Worm (Caenorhabditis elegans) whole organism, L1 larva: Measurements from ENCODE around the gene K08H2.2.

Experiments used
- C04F5.9 ChIP-seq: sonication (generic microtip); optimal IDR thresholded peaks from 2 replicates; lab custom pipeline; 2016; ENCODE audit warnings: missing genetic modification characterization, missing compliant biosample characterization
- Y116A8C.19 ChIP-seq: sonication (generic microtip); optimal IDR thresholded peaks from 2 replicates; lab custom pipeline; 2016; ENCODE audit warnings: missing compliant biosample characterization, missing genetic modification characterization, borderline replicate concordance
- aly-2 ChIP-seq: fragments of 150-350 bp; optimal IDR thresholded peaks from 2 replicates; lab custom pipeline; 2014; ENCODE audit warnings: missing biosample characterization, missing genetic modification characterization
- ama-1 ChIP-seq: fragments of 150-350 bp; optimal IDR thresholded peaks from 2 replicates; lab custom pipeline; 2014
- blmp-1 ChIP-seq: fragments of 150-350 bp; optimal IDR thresholded peaks from 2 replicates; lab custom pipeline; 2014; ENCODE audit warnings: missing biosample characterization, missing genetic modification characterization
- ceh-82 ChIP-seq, 3 experiments: fragments of 150-350 bp in 1 of 3; sonication (generic microtip) in 2 of 3; optimal IDR thresholded peaks; 2 replicates each; lab custom pipeline; 2014 to 2017; ENCODE audit warnings: missing biosample characterization in 3 of 3, missing genetic modification characterization in 3 of 3
- ceh-90 ChIP-seq: sonication (generic microtip); optimal IDR thresholded peaks from 2 replicates; lab custom pipeline; 2016; ENCODE audit warnings: missing genetic modification characterization, missing compliant biosample characterization
- ces-1 ChIP-seq: fragments of 150-350 bp; optimal IDR thresholded peaks from 2 replicates; lab custom pipeline; 2014; ENCODE audit warnings: missing biosample characterization, missing genetic modification reagents, missing genetic modification characterization
- dsc-1 ChIP-seq: sonication (generic microtip); optimal IDR thresholded peaks from 2 replicates; lab custom pipeline; 2016; ENCODE audit warnings: mild to moderate bottlenecking, missing genetic modification characterization, missing compliant biosample characterization
- efl-1 ChIP-seq, 4 experiments: fragments of 150-350 bp; optimal IDR thresholded peaks in 3 of 4; peaks in 1 of 4; 1 replicate in 1 of 4; 2 replicates in 3 of 4; lab custom pipeline; 2014; ENCODE audit warnings: missing biosample characterization in 2 of 4, missing genetic modification characterization in 2 of 4, missing genetic modification reagents in 2 of 4
- efl-3 ChIP-seq: fragments of 200-800 bp; sonication (Bioruptor generic); optimal IDR thresholded peaks from 2 replicates; lab custom pipeline; 2018; ENCODE audit warnings: mild to moderate bottlenecking, missing genetic modification characterization, missing compliant biosample characterization
- egl-13 ChIP-seq: sonication (generic microtip); optimal IDR thresholded peaks from 2 replicates; lab custom pipeline; 2016; ENCODE audit warnings: missing genotype, missing genetic modification reagents, missing genetic modification characterization, missing compliant biosample characterization
- egl-27 ChIP-seq, 2 experiments: fragments of 150-350 bp in 1 of 2; sonication (generic microtip); optimal IDR thresholded peaks; 3 replicates each; lab custom pipeline; 2017 to 2018; ENCODE audit warnings: missing biosample characterization in 2 of 2, missing genetic modification characterization in 2 of 2, missing genetic modification reagents in 2 of 2
- elt-3 ChIP-seq, 6 experiments: fragments of 150-350 bp in 1 of 6; sonication (generic microtip); optimal IDR thresholded peaks; 2 replicates each; lab custom pipeline; 2017 to 2018; ENCODE audit warnings: missing biosample characterization in 6 of 6, missing genetic modification characterization in 6 of 6, inconsistent platforms in 1 of 6
- ets-5 ChIP-seq: fragments of 200-800 bp; sonication (Bioruptor generic); IDR thresholded peaks from 2 replicates; pipeline ENCODE4 v1.3.6; 2022; ENCODE audit warnings: missing genetic modification characterization, missing compliant biosample characterization
- fkh-10 ChIP-seq: sonication (generic microtip); optimal IDR thresholded peaks from 2 replicates; lab custom pipeline; 2017; ENCODE audit warnings: missing biosample characterization, missing genetic modification reagents, missing genetic modification characterization
- fkh-8 ChIP-seq: sonication (generic microtip); optimal IDR thresholded peaks from 2 replicates; lab custom pipeline; 2016; ENCODE audit warnings: mild to moderate bottlenecking, missing genetic modification characterization, missing compliant biosample characterization
- grh-1 ChIP-seq: fragments of 200-800 bp; sonication (Bioruptor generic); IDR thresholded peaks from 2 replicates; pipeline ENCODE4 v1.3.6; 2022; ENCODE audit warnings: missing genetic modification reagents, missing genetic modification characterization, missing compliant biosample characterization
- irx-1 ChIP-seq: sonication (generic microtip); optimal IDR thresholded peaks from 2 replicates; lab custom pipeline; 2016; ENCODE audit warnings: missing genetic modification characterization, missing compliant biosample characterization
- lin-14 ChIP-seq: fragments of 200-800 bp; sonication (Bioruptor generic); optimal IDR thresholded peaks from 2 replicates; lab custom pipeline; 2018; ENCODE audit warnings: mild to moderate bottlenecking, missing genetic modification characterization, moderate library complexity, missing compliant biosample characterization
- lin-15B ChIP-seq: fragments of 150-350 bp; sonication (generic microtip); optimal IDR thresholded peaks from 3 replicates; lab custom pipeline; 2014; ENCODE audit warnings: missing biosample characterization, missing genetic modification characterization
- lin-35 ChIP-seq, 2 experiments: fragments of 150-350 bp; optimal IDR thresholded peaks; 2 replicates each; lab custom pipeline; 2014; ENCODE audit warnings: missing biosample characterization in 2 of 2, missing genetic modification characterization in 2 of 2, missing genetic modification reagents in 2 of 2
- lin-39 ChIP-seq: fragments of 150-350 bp; optimal IDR thresholded peaks from 2 replicates; lab custom pipeline; 2014; ENCODE audit warnings: missing biosample characterization, missing genetic modification reagents, missing genetic modification characterization
- lir-3 ChIP-seq: sonication (generic microtip); optimal IDR thresholded peaks from 2 replicates; lab custom pipeline; 2016; ENCODE audit warnings: mild to moderate bottlenecking, missing genetic modification characterization, moderate library complexity, missing compliant biosample characterization; ENCODE audit not compliant: poor library complexity
- lsy-2 ChIP-seq, 2 experiments: fragments of 150-350 bp; optimal IDR thresholded peaks; 2 replicates each; lab custom pipeline; 2014; ENCODE audit warnings: missing biosample characterization in 2 of 2, missing genetic modification characterization in 2 of 2
- mab-9 ChIP-seq: fragments of 200-800 bp; sonication (Bioruptor generic); IDR thresholded peaks from 2 replicates; pipeline ENCODE4 v1.3.6; 2022; ENCODE audit warnings: missing genetic modification reagents, missing genetic modification characterization, missing compliant biosample characterization
- mef-2 ChIP-seq: fragments of 150-350 bp; optimal IDR thresholded peaks from 2 replicates; lab custom pipeline; 2014; ENCODE audit warnings: missing biosample characterization, missing genetic modification characterization
- nhr-11 ChIP-seq: fragments of 150-350 bp; optimal IDR thresholded peaks from 2 replicates; lab custom pipeline; 2014; ENCODE audit warnings: missing biosample characterization, missing genetic modification characterization
- nhr-12 ChIP-seq: sonication (generic microtip); optimal IDR thresholded peaks from 2 replicates; lab custom pipeline; 2017; ENCODE audit warnings: missing biosample characterization, missing genetic modification characterization
- nhr-76 ChIP-seq: sonication (generic microtip); optimal IDR thresholded peaks from 2 replicates; lab custom pipeline; 2017; ENCODE audit warnings: missing biosample characterization, missing genetic modification characterization
- nhr-84 ChIP-seq: sonication (generic microtip); optimal IDR thresholded peaks from 2 replicates; lab custom pipeline; 2017; ENCODE audit warnings: missing biosample characterization, missing genetic modification characterization
- nhr-85 ChIP-seq: sonication (generic microtip); peaks from one replicate; lab custom pipeline; 2016; ENCODE audit warnings: missing genetic modification characterization, inconsistent platforms, missing compliant biosample characterization
- pag-3 ChIP-seq: sonication (generic microtip); optimal IDR thresholded peaks from 2 replicates; lab custom pipeline; 2017; ENCODE audit warnings: missing genetic modification characterization, mild to moderate bottlenecking, missing compliant biosample characterization, antibody characterized with exemption, borderline replicate concordance; ENCODE audit not compliant: insufficient read depth
- rnt-1 ChIP-seq: sonication (generic microtip); optimal IDR thresholded peaks from 2 replicates; lab custom pipeline; 2016; ENCODE audit warnings: mild to moderate bottlenecking, missing genetic modification characterization, moderate library complexity, missing compliant biosample characterization
- skn-1 ChIP-seq: fragments of 150-350 bp; optimal IDR thresholded peaks from 2 replicates; lab custom pipeline; 2014; ENCODE audit warnings: missing biosample characterization, missing genetic modification characterization
- snu-23 ChIP-seq: sonication (generic microtip); optimal IDR thresholded peaks from 2 replicates; lab custom pipeline; 2016; ENCODE audit warnings: missing genetic modification characterization, missing compliant biosample characterization
- sptf-1 ChIP-seq: fragments of 150-350 bp; optimal IDR thresholded peaks from 2 replicates; lab custom pipeline; 2014; ENCODE audit warnings: missing biosample characterization, missing genetic modification characterization
- swsn-7 ChIP-seq: sonication (generic microtip); optimal IDR thresholded peaks from 2 replicates; lab custom pipeline; 2016; ENCODE audit warnings: missing genetic modification characterization, missing compliant biosample characterization
- tbx-2 ChIP-seq: sonication (generic microtip); optimal IDR thresholded peaks from 2 replicates; lab custom pipeline; 2016; ENCODE audit warnings: missing genetic modification characterization, missing compliant biosample characterization
- tlp-1 ChIP-seq: fragments of 150-350 bp; optimal IDR thresholded peaks from 2 replicates; lab custom pipeline; 2014; ENCODE audit warnings: missing biosample characterization, missing genetic modification characterization
- unc-98 ChIP-seq: fragments of 200-800 bp; sonication (Bioruptor generic); IDR thresholded peaks from 2 replicates; pipeline ENCODE4 v1.3.6; 2022; ENCODE audit warnings: missing genetic modification characterization, missing compliant biosample characterization
- xbp-1 ChIP-seq: sonication (generic microtip); optimal IDR thresholded peaks from 2 replicates; lab custom pipeline; 2016; ENCODE audit warnings: missing genetic modification characterization, missing compliant biosample characterization
- zag-1 ChIP-seq: fragments of 150-350 bp; optimal IDR thresholded peaks from 2 replicates; lab custom pipeline; 2014; ENCODE audit warnings: missing biosample characterization, missing genetic modification characterization
- ztf-11 ChIP-seq, 2 experiments: sonication (generic microtip); optimal IDR thresholded peaks; 2 replicates each; lab custom pipeline; 2016 to 2017; ENCODE audit warnings: missing genetic modification characterization in 2 of 2, missing biosample characterization in 1 of 2, missing compliant biosample characterization in 1 of 2

Gene K08H2.2

ce11 chrX:13210478-13210877 lies 24.3 kb downstream of the K08H2.2 start (continued):
- TF ChIP-seq ces-1 (GFP tag; lab: Kevin White, UChicago) (no peak), unc-98 (GFP tag; lab: Robert Waterston, UW) (no peak), aly-2 (tag; lab: Kevin White, UChicago) (no peak), rnt-1 (tag; lab: Kevin White, UChicago) (peak; percentile 27), mab-9 (GFP tag; lab: Robert Waterston, UW) (no peak), lir-3 (tag; lab: Kevin White, UChicago) (no peak), mef-2 (tag; lab: Kevin White, UChicago) (no peak), nhr-11 (tag; lab: Kevin White, UChicago) (no peak), ceh-90 (tag; lab: Kevin White, UChicago) (no peak), ztf-11 (tag; optimal IDR thresholded peaks at IDR 0.05; lab: Kevin White, UChicago) (no peak), tbx-2 (peak; percentile 57), egl-13 (tag; lab: Kevin White, UChicago) (no peak), nhr-12 (tag; lab: Kevin White, UChicago) (no peak), lsy-2 (tag; optimal IDR thresholded peaks at IDR 0.05; lab: Kevin White, UChicago) (peak; percentile 24 to 65), swsn-7 (tag; lab: Kevin White, UChicago) (peak; percentile 23), nhr-84 (tag; lab: Kevin White, UChicago) (no peak), irx-1 (tag; lab: Kevin White, UChicago) (no peak), zag-1 (tag; lab: Kevin White, UChicago) (peak; percentile 83), snu-23 (peak; percentile 59), C04F5.9 (no peak), Y116A8C.19 (tag; lab: Kevin White, UChicago) (no peak), xbp-1 (tag; lab: Kevin White, UChicago) (peak; percentile 43), blmp-1 (no peak), tlp-1 (tag; lab: Kevin White, UChicago) (no peak), pag-3 (tag; lab: Kevin White, UChicago) (peak; percentile 76), lin-39 (tag; lab: Kevin White, UChicago) (peak; percentile 46), grh-1 (GFP tag; lab: Robert Waterston, UW) (no peak), ama-1 (lab: Kevin White, UChicago) (no peak), fkh-8 (no peak), efl-3 (GFP tag; lab: Kevin White, UChicago) (no peak), sptf-1 (tag; lab: Kevin White, UChicago) (no peak)

- no peak for TF ChIP-seq lin-15B (tag; lab: Kevin White, UChicago)
- TF ChIP-seq fkh-10 (GFP tag; lab: Kevin White, UChicago), result peak; percentile 69
- TF ChIP-seq ama-1 (lab: Kevin White, UChicago), result no peak
- no peak for TF ChIP-seq lin-35 (GFP tag; optimal IDR thresholded peaks at IDR 0.05; lab: Kevin White, UChicago)
- TF ChIP-seq nhr-76, result no peak
- TF ChIP-seq lin-14, result peak; percentile 61
- peak in 1 of 3 experiments; percentile 0 for TF ChIP-seq ceh-82 (tag; optimal IDR thresholded peaks at IDR 0.05; lab: Kevin White, UChicago)
- no peak for TF ChIP-seq egl-27 (tag; optimal IDR thresholded peaks at IDR 0.05; lab: Kevin White, UChicago)
- TF ChIP-seq ceh-90 (tag; lab: Kevin White, UChicago), result no peak
- TF ChIP-seq elt-3 (tag; optimal IDR thresholded peaks at IDR 0.05; lab: Kevin White, UChicago), result no peak
- no peak for TF ChIP-seq irx-1 (tag; lab: Kevin White, UChicago)
- TF ChIP-seq nhr-85, result no peak
These were observed 25.8 kb downstream of the K08H2.2 start for ce11 chrX:13209026-13209425.

- TF ChIP-seq rnt-1 (tag; lab: Kevin White, UChicago) (peak; percentile 22), ceh-82 (tag; optimal IDR thresholded peaks at IDR 0.05; lab: Kevin White, UChicago) (peak in 1 of 3 experiments; percentile 6), ets-5 (no peak), efl-1 (optimal IDR thresholded peaks at IDR 0.05; lab: Kevin White, UChicago) (no peak), efl-1 (GFP tag; optimal IDR thresholded peaks at IDR 0.05 in 1 of 2; lab: Kevin White, UChicago) (peak in 1 of 2 experiments; percentile 82), lin-14 (peak; percentile 74), fkh-10 (GFP tag; lab: Kevin White, UChicago) (peak; percentile 84), skn-1 (tag; lab: Kevin White, UChicago) (no peak), dsc-1 (tag; lab: Kevin White, UChicago) (no peak), ztf-11 (tag; optimal IDR thresholded peaks at IDR 0.05; lab: Kevin White, UChicago) (no peak)
These were observed 27.9 kb downstream of the K08H2.2 start for ce11 chrX:13206911-13207310.
